Worm (Caenorhabditis elegans) whole organism, L4 larva: ENCODE measurements around the gene tlk-1.
A peak's percentile ranks its signal among the peaks of the same experiment; 100 is the strongest.

Experiments
- F10B5.3 ChIP-seq: sonication (generic microtip); optimal IDR thresholded peaks from 2 replicates; lab custom pipeline; 2016; ENCODE audit warnings: mild to moderate bottlenecking, missing genetic modification characterization, missing compliant biosample characterization
- F37D6.2 ChIP-seq: sonication (generic microtip); optimal IDR thresholded peaks from 2 replicates; lab custom pipeline; 2016; ENCODE audit warnings: mild to moderate bottlenecking, missing genetic modification characterization, missing compliant biosample characterization
- F49E8.2 ChIP-seq: sonication (generic microtip); optimal IDR thresholded peaks from 2 replicates; lab custom pipeline; 2016; ENCODE audit warnings: missing compliant biosample characterization, mild to moderate bottlenecking, missing genetic modification characterization, borderline replicate concordance
- T26A8.4 ChIP-seq: fragments of 200-800 bp; sonication (Bioruptor generic); IDR thresholded peaks from 2 replicates; pipeline ENCODE4 v1.3.6; 2022; ENCODE audit warnings: missing genetic modification characterization, missing compliant biosample characterization
- Y48G9A.11 ChIP-seq: fragments of 200-800 bp; sonication (Bioruptor generic); IDR thresholded peaks from 2 replicates; pipeline ENCODE4 v1.3.6; 2022; ENCODE audit warnings: missing genetic modification reagents, missing genetic modification characterization, missing compliant biosample characterization
- Y75B8A.6 ChIP-seq: fragments of 200-800 bp; sonication (Bioruptor generic); IDR thresholded peaks from 2 replicates; pipeline ENCODE4 v1.3.6; 2022; ENCODE audit warnings: missing genetic modification reagents, missing genetic modification characterization, missing compliant biosample characterization
- ZK337.2 ChIP-seq: fragments of 200-800 bp; sonication (Bioruptor generic); IDR thresholded peaks from 2 replicates; pipeline ENCODE4 v1.3.6; 2022; ENCODE audit warnings: missing genetic modification reagents, missing genetic modification characterization, missing compliant biosample characterization
- ZK546.5 ChIP-seq, 2 experiments: sonication (generic microtip); optimal IDR thresholded peaks; 2 replicates each; lab custom pipeline; 2017; ENCODE audit warnings: missing biosample characterization in 2 of 2, missing genetic modification characterization in 2 of 2
- arid-1 ChIP-seq: fragments of 200-800 bp; sonication (Bioruptor generic); conservative IDR thresholded peaks from 2 replicates; pipeline ENCODE4 v1.3.6; 2022; ENCODE audit warnings: missing genetic modification reagents, missing genetic modification characterization, missing compliant biosample characterization
- ceh-32 ChIP-seq: sonication (generic microtip); optimal IDR thresholded peaks from 2 replicates; lab custom pipeline; 2016; ENCODE audit warnings: mild to moderate bottlenecking, missing genetic modification characterization, missing compliant biosample characterization; ENCODE audit not compliant: poor library complexity
- ceh-44 ChIP-seq: fragments of 200-800 bp; sonication (Bioruptor generic); IDR thresholded peaks from 2 replicates; pipeline ENCODE4 v1.3.6; 2022; ENCODE audit warnings: missing genetic modification reagents, missing genetic modification characterization, missing compliant biosample characterization
- ceh-82 ChIP-seq: sonication (generic microtip); optimal IDR thresholded peaks from 2 replicates; lab custom pipeline; 2017; ENCODE audit warnings: missing biosample characterization, missing genetic modification characterization
- ces-1 ChIP-seq: fragments of 150-350 bp; sonication (generic microtip); optimal IDR thresholded peaks from 4 replicates; lab custom pipeline; 2014; ENCODE audit warnings: missing biosample characterization, missing genetic modification reagents, missing genetic modification characterization
- daf-8 ChIP-seq: fragments of 200-800 bp; sonication (Bioruptor generic); IDR thresholded peaks from 2 replicates; pipeline ENCODE4 v1.3.6; 2022; ENCODE audit warnings: missing genetic modification characterization, missing compliant biosample characterization
- dmd-6 ChIP-seq: fragments of 200-800 bp; sonication (Bioruptor generic); IDR thresholded peaks from 2 replicates; pipeline ENCODE4 v1.3.6; 2022; ENCODE audit warnings: missing genetic modification reagents, missing genetic modification characterization, missing compliant biosample characterization
- dmd-8 ChIP-seq: fragments of 200-800 bp; sonication (Bioruptor generic); IDR thresholded peaks from 2 replicates; pipeline ENCODE4 v1.3.6; 2022; ENCODE audit warnings: missing genetic modification characterization, missing compliant biosample characterization
- dmd-9 ChIP-seq: fragments of 200-800 bp; sonication (Bioruptor generic); IDR thresholded peaks from 2 replicates; pipeline ENCODE4 v1.3.6; 2022; ENCODE audit warnings: missing genetic modification reagents, missing genetic modification characterization, missing compliant biosample characterization
- egl-27 ChIP-seq: sonication (generic microtip); optimal IDR thresholded peaks from 3 replicates; lab custom pipeline; 2017; ENCODE audit warnings: missing biosample characterization, missing genetic modification reagents, missing genetic modification characterization
- egl-43 ChIP-seq: fragments of 200-800 bp; sonication (Bioruptor generic); IDR thresholded peaks from 2 replicates; pipeline ENCODE4 v1.3.6; 2022; ENCODE audit warnings: missing genetic modification reagents, missing genetic modification characterization, missing compliant biosample characterization
- hlh-11 ChIP-seq: fragments of 200-800 bp; sonication (Bioruptor generic); optimal IDR thresholded peaks from 2 replicates; lab custom pipeline; 2018; ENCODE audit warnings: mild to moderate bottlenecking, missing genetic modification characterization, missing compliant biosample characterization
- hlh-30 ChIP-seq: sonication (generic microtip); optimal IDR thresholded peaks from 2 replicates; lab custom pipeline; 2017; ENCODE audit warnings: antibody characterized with exemption, mild to moderate bottlenecking, missing genetic modification characterization, missing compliant biosample characterization; ENCODE audit not compliant: insufficient read depth
- hmg-1.1 ChIP-seq: fragments of 200-800 bp; sonication (Bioruptor generic); IDR thresholded peaks from 2 replicates; pipeline ENCODE4 v1.3.6; 2022; ENCODE audit warnings: missing genetic modification reagents, missing genetic modification characterization, missing compliant biosample characterization
- jun-1 ChIP-seq: fragments of 150-350 bp; optimal IDR thresholded peaks from 2 replicates; lab custom pipeline; 2014; ENCODE audit warnings: missing biosample characterization, missing genetic modification reagents, missing genetic modification characterization
- lin-1 ChIP-seq: fragments of 200-800 bp; sonication (Bioruptor generic); IDR thresholded peaks from 2 replicates; pipeline ENCODE4 v1.3.6; 2022; ENCODE audit warnings: missing genetic modification reagents, missing genetic modification characterization, missing compliant biosample characterization
- lin-29 ChIP-seq: fragments of 200-800 bp; sonication (Bioruptor generic); IDR thresholded peaks from 2 replicates; pipeline ENCODE4 v1.3.6; 2022; ENCODE audit warnings: missing genetic modification reagents, missing genetic modification characterization, missing compliant biosample characterization
- lin-39 ChIP-seq: fragments of 150-350 bp; optimal IDR thresholded peaks from 2 replicates; lab custom pipeline; 2014; ENCODE audit warnings: missing biosample characterization, missing genetic modification reagents, missing genetic modification characterization
- lir-3 ChIP-seq: sonication (generic microtip); optimal IDR thresholded peaks from 2 replicates; lab custom pipeline; 2016; ENCODE audit warnings: mild to moderate bottlenecking, missing genetic modification characterization, missing compliant biosample characterization
- lsy-2 ChIP-seq, 2 experiments: fragments of 150-350 bp in 1 of 2; sonication (generic microtip) in 1 of 2; optimal IDR thresholded peaks; 2 replicates each; lab custom pipeline; 2014 to 2017; ENCODE audit warnings: missing biosample characterization in 2 of 2, missing genetic modification characterization in 2 of 2
- madf-5 ChIP-seq, 2 experiments: fragments of 200-800 bp; sonication (Bioruptor generic); IDR thresholded peaks; 2 replicates each; pipeline ENCODE4 v1.3.6; 2022; ENCODE audit warnings: missing compliant biosample characterization in 2 of 2, missing genetic modification characterization in 2 of 2
- mep-1 ChIP-seq: fragments of 150-350 bp; sonication (generic microtip); optimal IDR thresholded peaks from 3 replicates; lab custom pipeline; 2014; ENCODE audit warnings: missing biosample characterization, missing genetic modification characterization
- mes-2 ChIP-seq: sonication (generic microtip); optimal IDR thresholded peaks from 2 replicates; lab custom pipeline; 2016; ENCODE audit warnings: missing genotype, mild to moderate bottlenecking, missing genetic modification characterization, missing compliant biosample characterization; ENCODE audit not compliant: poor library complexity, severe bottlenecking
- mxl-3 ChIP-seq: fragments of 200-800 bp; sonication (Bioruptor generic); optimal IDR thresholded peaks from 2 replicates; lab custom pipeline; 2018; ENCODE audit warnings: mild to moderate bottlenecking, missing genetic modification characterization, missing compliant biosample characterization
- nhr-102 ChIP-seq: sonication (generic microtip); optimal IDR thresholded peaks from 2 replicates; lab custom pipeline; 2016; ENCODE audit warnings: mild to moderate bottlenecking, missing genetic modification characterization, moderate library complexity, missing compliant biosample characterization
- nhr-11 ChIP-seq: fragments of 150-350 bp; optimal IDR thresholded peaks from 2 replicates; lab custom pipeline; 2014; ENCODE audit warnings: missing biosample characterization, missing genetic modification characterization
- nhr-237 ChIP-seq: sonication (generic microtip); optimal IDR thresholded peaks from 2 replicates; lab custom pipeline; 2017; ENCODE audit warnings: missing biosample characterization, missing genetic modification characterization
- nhr-25 ChIP-seq: sonication (generic microtip); optimal IDR thresholded peaks from 2 replicates; lab custom pipeline; 2017; ENCODE audit warnings: missing genetic modification characterization, mild to moderate bottlenecking, missing compliant biosample characterization, antibody characterized with exemption, moderate library complexity, borderline replicate concordance; ENCODE audit not compliant: insufficient read depth
- nhr-28 ChIP-seq: fragments of 150-350 bp; optimal IDR thresholded peaks from 2 replicates; lab custom pipeline; 2014; ENCODE audit warnings: missing biosample characterization, missing genetic modification characterization
- nhr-77 ChIP-seq: fragments of 150-350 bp; optimal IDR thresholded peaks from 2 replicates; lab custom pipeline; 2014; ENCODE audit warnings: missing biosample characterization, missing genetic modification characterization
- rbr-2 ChIP-seq: sonication (generic microtip); optimal IDR thresholded peaks from 2 replicates; lab custom pipeline; 2016; ENCODE audit warnings: missing genotype, missing genetic modification characterization, missing compliant biosample characterization
- set-16 ChIP-seq: fragments of 200-800 bp; sonication (Bioruptor generic); IDR thresholded peaks from 2 replicates; pipeline ENCODE4 v1.3.6; 2022; ENCODE audit warnings: missing genetic modification reagents, missing genetic modification characterization, missing compliant biosample characterization
- skn-1 ChIP-seq: fragments of 150-350 bp; optimal IDR thresholded peaks from 2 replicates; lab custom pipeline; 2014; ENCODE audit warnings: missing biosample characterization, missing genetic modification characterization
- snpc-4 ChIP-seq: fragments of 150-350 bp; optimal IDR thresholded peaks from 2 replicates; lab custom pipeline; 2014; ENCODE audit warnings: missing biosample characterization, missing genetic modification characterization
- tra-1 ChIP-seq: fragments of 200-800 bp; sonication (Bioruptor generic); IDR thresholded peaks from 2 replicates; pipeline ENCODE4 v1.3.6; 2022; ENCODE audit warnings: missing genetic modification reagents, missing genetic modification characterization, missing compliant biosample characterization
- unc-130 ChIP-seq: sonication (generic microtip); optimal IDR thresholded peaks from 2 replicates; lab custom pipeline; 2016; ENCODE audit warnings: missing genetic modification reagents, missing genetic modification characterization, missing compliant biosample characterization
- unc-39 ChIP-seq: sonication (generic microtip); optimal IDR thresholded peaks from 2 replicates; lab custom pipeline; 2017; ENCODE audit warnings: missing biosample characterization, missing genetic modification characterization
- unc-62 ChIP-seq, 3 experiments: fragments of 150-350 bp in 1 of 3; sonication (generic microtip); optimal IDR thresholded peaks in 2 of 3; peaks in 1 of 3; 1 replicate in 1 of 3; 2 replicates in 2 of 3; lab custom pipeline; 2014 to 2017; ENCODE audit warnings: missing biosample characterization in 3 of 3, missing genetic modification characterization in 3 of 3, missing genetic modification reagents in 3 of 3, missing genotype in 1 of 3
- zfp-2 ChIP-seq: sonication (generic microtip); optimal IDR thresholded peaks from 2 replicates; lab custom pipeline; 2016; ENCODE audit warnings: mild to moderate bottlenecking, missing genetic modification characterization, missing compliant biosample characterization
- zip-2 ChIP-seq: fragments of 150-350 bp; optimal IDR thresholded peaks from 2 replicates; lab custom pipeline; 2014; ENCODE audit warnings: missing biosample characterization, missing genetic modification characterization

The tlk-1 gene

ce11 chrIII:9697323-9697722 is 2.4 kb upstream of the tlk-1 start (continued):
- TF ChIP-seq zfp-2 (tag; lab: Kevin White, UChicago) (no peak), nhr-237 (tag; lab: Kevin White, UChicago) (no peak), ZK546.5 (tag; optimal IDR thresholded peaks at IDR 0.05; lab: Kevin White, UChicago) (no peak), rbr-2 (peak; percentile 66), set-16 (GFP tag; lab: Robert Waterston, UW) (0 out of 2 replicates have a peak, but pooled peaks have one; percentile 18), egl-43 (GFP tag; lab: Robert Waterston, UW) (no peak), nhr-11 (tag; lab: Kevin White, UChicago) (peak; percentile 78), mxl-3 (GFP tag; lab: Kevin White, UChicago) (peak; percentile 68), mep-1 (peak; percentile 73), ces-1 (GFP tag; lab: Kevin White, UChicago) (no peak), tra-1 (GFP tag; lab: Robert Waterston, UW) (no peak), F37D6.2 (tag; lab: Kevin White, UChicago) (peak; percentile 15), lir-3 (tag; lab: Kevin White, UChicago) (no peak), hlh-11 (tag; lab: Kevin White, UChicago) (peak; percentile 78), lsy-2 (tag; optimal IDR thresholded peaks at IDR 0.05; lab: Kevin White, UChicago) (peak in 1 of 2 experiments; percentile 58), arid-1 (no peak), unc-39 (tag; lab: Kevin White, UChicago) (no peak), ceh-32 (tag; lab: Kevin White, UChicago) (no peak), zip-2 (no peak), nhr-102 (tag; lab: Kevin White, UChicago) (no peak), snpc-4 (tag; lab: Kevin White, UChicago) (no peak), dmd-6 (peak; percentile 57; the same call in 1 of the 2 replicates), hlh-30 (peak; percentile 71), nhr-28 (peak; percentile 59), unc-130 (GFP tag; lab: Kevin White, UChicago) (no peak), jun-1 (tag; lab: Kevin White, UChicago) (no peak), Y48G9A.11 (no peak), lin-39 (no peak), madf-5 (GFP tag; IDR thresholded peaks at IDR 0.05; lab: Robert Waterston, UW) (no peak), egl-27 (tag; lab: Kevin White, UChicago) (no peak), ceh-82 (no peak), lin-29 (GFP tag; lab: Robert Waterston, UW) (no peak), nhr-25 (no peak), skn-1 (tag; lab: Kevin White, UChicago) (no peak)

ce11 chrIII:9697886-9698285 is 1.8 kb upstream of the tlk-1 start:
- TF ChIP-seq nhr-28 (peak; percentile 5), hlh-30 (peak; percentile 48), F10B5.3 (no peak), nhr-77 (tag; lab: Kevin White, UChicago) (no peak), unc-62 (GFP tag; optimal IDR thresholded peaks at IDR 0.05 in 1 of 2; lab: Kevin White, UChicago) (peak in 1 of 2 experiments; percentile 87), unc-62 (tag; optimal IDR thresholded peaks at IDR 0.05; lab: Kevin White, UChicago) (no peak), mxl-3 (GFP tag; lab: Kevin White, UChicago) (peak; percentile 44)
- TF ChIP-seq, all 104 proteins: peak for 4

- TF ChIP-seq skn-1 (tag; lab: Kevin White, UChicago) = no peak
- no peak for TF ChIP-seq ZK337.2 (GFP tag; lab: Robert Waterston, UW)
- peak; percentile 65 for TF ChIP-seq hlh-30
- TF ChIP-seq dmd-8 (GFP tag; lab: Robert Waterston, UW) = no peak
- TF ChIP-seq lin-1 = no peak
- no peak for TF ChIP-seq dmd-9 (GFP tag; lab: Robert Waterston, UW)
- no peak for TF ChIP-seq daf-8 (GFP tag; lab: Robert Waterston, UW)
- no peak for TF ChIP-seq T26A8.4
- peak; percentile 57 for TF ChIP-seq hmg-1.1 (GFP tag; lab: Robert Waterston, UW)
- TF ChIP-seq egl-43 (GFP tag; lab: Robert Waterston, UW) = no peak
- TF ChIP-seq mes-2 (tag; lab: Kevin White, UChicago) = peak; percentile 41
- TF ChIP-seq Y75B8A.6 (GFP tag; lab: Robert Waterston, UW) = no peak
- TF ChIP-seq F49E8.2 (tag; lab: Kevin White, UChicago) = no peak
- no peak for TF ChIP-seq ceh-44
- TF ChIP-seq ceh-32 (tag; lab: Kevin White, UChicago) = no peak
Measured at ce11 chrIII:9698635-9699396, 860 bp upstream of the tlk-1 start.
